Worm (Caenorhabditis elegans): ENCODE results near the gene aexr-2.

aexr-2 gene

ce11 chrX:6644971-6645704, 13.8 kb upstream of the aexr-2 start, which contains the start of gene C56E10.3 (continued):
- no peak for TF ChIP-seq ztf-11 (tag; optimal IDR thresholded peaks at IDR 0.05)
- no peak for TF ChIP-seq lin-1 (GFP tag; IDR thresholded peaks at IDR 0.05)
- TF ChIP-seq madf-5 (GFP tag; IDR thresholded peaks at IDR 0.05), result no peak
- no peak for TF ChIP-seq daf-16 (GFP tag; optimal IDR thresholded peaks at IDR 0.05)
- TF ChIP-seq daf-16 (tag; optimal IDR thresholded peaks at IDR 0.05), result peak; percentile 89
- peak; percentile 48 for TF ChIP-seq pqm-1 (tag; optimal IDR thresholded peaks at IDR 0.05)
- TF ChIP-seq daf-8 (GFP tag; IDR thresholded peaks at IDR 0.05), result no peak
- TF ChIP-seq Y5F2A.4 (GFP tag; optimal IDR thresholded peaks at IDR 0.05), result no peak
- peak; percentile 21 for TF ChIP-seq nhr-77 (tag; optimal IDR thresholded peaks at IDR 0.05)
- peak; percentile 20 for TF ChIP-seq nhr-28 (tag; optimal IDR thresholded peaks at IDR 0.05)
- TF ChIP-seq tra-1 (GFP tag; IDR thresholded peaks at IDR 0.05), result no peak
- TF ChIP-seq attf-4 (tag; optimal IDR thresholded peaks at IDR 0.05), result no peak
- peak; percentile 46 for TF ChIP-seq mep-1 (tag; optimal IDR thresholded peaks at IDR 0.05)
- peak; percentile 19; the same call in 1 of the 2 replicates for TF ChIP-seq dmd-6 (GFP tag; IDR thresholded peaks at IDR 0.05)
- no peak for TF ChIP-seq D1046.2 (GFP tag; IDR thresholded peaks at IDR 0.05)
- TF ChIP-seq sdz-12 (GFP tag; optimal IDR thresholded peaks at IDR 0.05), result no peak
- TF ChIP-seq php-3 (GFP tag; IDR thresholded peaks at IDR 0.05), result 0 out of 2 replicates have a peak, but pooled peaks have one; percentile 8
- no peak for TF ChIP-seq hif-1 (tag; optimal IDR thresholded peaks at IDR 0.05)
- TF ChIP-seq zip-2 (tag; optimal IDR thresholded peaks at IDR 0.05), result no peak
- TF ChIP-seq mdt-29 (GFP tag; IDR thresholded peaks at IDR 0.05), result no peak
- no peak for TF ChIP-seq F10B5.3 (tag; optimal IDR thresholded peaks at IDR 0.05)
- TF ChIP-seq ctbp-1 (GFP tag; IDR thresholded peaks at IDR 0.05), result no peak
- TF ChIP-seq hlh-11 (tag; optimal IDR thresholded peaks at IDR 0.05), result peak; percentile 64

ce11 chrX:6642798-6643197, 11.5 kb upstream of the aexr-2 start:
- TF ChIP-seq madf-9 (GFP tag; conservative IDR thresholded peaks at IDR 0.05), result no peak
- no peak for TF ChIP-seq ceh-44 (GFP tag; IDR thresholded peaks at IDR 0.05)
- TF ChIP-seq egl-43 (GFP tag; IDR thresholded peaks at IDR 0.05), result no peak
- TF ChIP-seq dmd-6 (GFP tag; IDR thresholded peaks at IDR 0.05), result peak; percentile 70
- TF ChIP-seq skn-1 (tag; optimal IDR thresholded peaks at IDR 0.05), result no peak
- TF ChIP-seq Y48G9A.11 (GFP tag; IDR thresholded peaks at IDR 0.05), result no peak
- TF ChIP-seq ctbp-1 (GFP tag; IDR thresholded peaks at IDR 0.05), result no peak
- TF ChIP-seq ceh-32 (tag; optimal IDR thresholded peaks at IDR 0.05; ENCODE audit: poor library complexity), result no peak
- TF ChIP-seq hlh-11 (tag; optimal IDR thresholded peaks at IDR 0.05), result peak; percentile 78
- no peak for TF ChIP-seq daf-16 (GFP tag; optimal IDR thresholded peaks at IDR 0.05)
- TF ChIP-seq daf-16 (tag; optimal IDR thresholded peaks at IDR 0.05), result peak; percentile 71
- peak in 1 of 2 experiments; percentile 79 for TF ChIP-seq mdl-1 (tag; optimal IDR thresholded peaks at IDR 0.05)
- TF ChIP-seq dve-1 (tag; optimal IDR thresholded peaks at IDR 0.05; ENCODE audit: insufficient read depth), result peak; percentile 69
- TF ChIP-seq lim-7 (GFP tag; IDR thresholded peaks at IDR 0.05), result no peak
- TF ChIP-seq hlh-30 (tag; optimal IDR thresholded peaks at IDR 0.05; ENCODE audit: insufficient read depth), result peak; percentile 91
- 0 out of 2 replicates have a peak, but pooled peaks have one; percentile 26 for TF ChIP-seq tra-1 (GFP tag; IDR thresholded peaks at IDR 0.05)
- no peak for TF ChIP-seq spr-3 (GFP tag; optimal IDR thresholded peaks at IDR 0.05)
- TF ChIP-seq F10B5.3 (tag; optimal IDR thresholded peaks at IDR 0.05), result no peak
- no peak for TF ChIP-seq nhr-77 (tag; optimal IDR thresholded peaks at IDR 0.05)
- TF ChIP-seq mxl-3 (GFP tag; optimal IDR thresholded peaks at IDR 0.05), result peak; percentile 48
- no peak for TF ChIP-seq pqm-1 (tag; optimal IDR thresholded peaks at IDR 0.05)
- peak in 1 of 2 experiments; percentile 16 for TF ChIP-seq hif-1 (tag; optimal IDR thresholded peaks at IDR 0.05)
- no peak for TF ChIP-seq nhr-11 (tag; optimal IDR thresholded peaks at IDR 0.05)
- no peak for TF ChIP-seq nhr-10 (tag; optimal IDR thresholded peaks at IDR 0.05)
- no peak for TF ChIP-seq lin-15B (tag; optimal IDR thresholded peaks at IDR 0.05)
- TF ChIP-seq mep-1 (tag; optimal IDR thresholded peaks at IDR 0.05), result peak; percentile 39
- no peak for TF ChIP-seq dpl-1 (GFP tag; optimal IDR thresholded peaks at IDR 0.05)
- no peak for TF ChIP-seq daf-12 (tag; optimal IDR thresholded peaks at IDR 0.05)
- no peak for TF ChIP-seq daf-8 (GFP tag; IDR thresholded peaks at IDR 0.05)
- no peak for TF ChIP-seq gei-8 (GFP tag; optimal IDR thresholded peaks at IDR 0.05)
- TF ChIP-seq duxl-1 (tag; optimal IDR thresholded peaks at IDR 0.05; ENCODE audit: poor library complexity), result no peak
- TF ChIP-seq nhr-25 (tag; optimal IDR thresholded peaks at IDR 0.05; ENCODE audit: borderline replicate concordance, insufficient read depth), result no peak
- no peak for TF ChIP-seq dmd-9 (GFP tag; IDR thresholded peaks at IDR 0.05)
- peak in 1 of 2 experiments; percentile 82 for TF ChIP-seq unc-62 (GFP tag; optimal IDR thresholded peaks at IDR 0.05 in 1 of 2)
- TF ChIP-seq unc-62 (tag; optimal IDR thresholded peaks at IDR 0.05), result no peak
